Worm (Caenorhabditis elegans): ENCODE results near the gene glt-6.

The glt-6 gene

DNA sequence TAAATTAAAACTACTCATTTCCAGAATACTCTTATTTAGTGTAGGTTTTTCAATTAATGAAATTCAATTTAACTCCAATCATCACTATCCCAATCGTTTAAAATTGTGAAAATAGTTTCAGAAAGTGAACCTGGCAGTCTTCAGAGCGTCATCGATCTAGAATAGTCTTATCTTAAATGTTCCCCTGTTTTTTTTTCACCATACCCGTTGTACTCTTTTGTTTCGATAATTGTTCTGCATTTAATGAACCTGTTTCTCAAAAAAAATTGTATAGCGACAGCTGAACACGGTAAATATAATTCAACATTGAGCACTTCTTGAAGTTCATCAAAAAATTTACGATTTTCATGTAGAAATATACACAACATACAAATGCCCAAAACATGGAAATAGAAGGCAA is 47.8 kb downstream of the glt-6 start (continued):
- TF ChIP-seq ceh-28 (tag; optimal IDR thresholded peaks at IDR 0.05) (no peak), pha-4 (GFP tag; IDR thresholded peaks at IDR 0.05) (no peak), pha-4 (tag; optimal IDR thresholded peaks at IDR 0.05) (no peak), daf-16 (GFP tag; optimal IDR thresholded peaks at IDR 0.05) (no peak), daf-16 (tag; optimal IDR thresholded peaks at IDR 0.05) (peak; percentile 30), nhr-6 (tag; optimal IDR thresholded peaks at IDR 0.05) (no peak)

DNA sequence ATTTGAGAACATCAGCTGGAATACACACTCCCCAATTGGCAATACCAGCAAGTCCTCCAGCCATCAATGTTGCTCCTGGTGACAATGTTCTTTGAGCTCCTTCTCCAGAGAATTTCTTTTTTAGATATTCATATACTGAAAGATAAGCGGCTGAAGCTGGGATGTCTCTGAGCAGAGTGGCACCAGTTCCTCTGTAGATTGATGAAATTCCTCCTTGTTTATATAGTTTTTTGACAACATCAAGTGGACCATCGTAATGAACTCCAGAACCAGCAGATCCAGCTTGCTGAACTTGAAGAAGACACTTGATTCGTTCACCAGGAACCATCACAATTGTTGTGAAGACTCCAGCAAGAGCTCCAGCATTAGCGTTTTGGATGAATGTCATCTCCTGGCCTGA is 48.7 kb downstream of the glt-6 start:
- TF ChIP-seq aha-1 (tag) (peak; percentile 70), nhr-102 (tag; optimal IDR thresholded peaks at IDR 0.05) (no peak), unc-62 (GFP tag; optimal IDR thresholded peaks at IDR 0.05 in 1 of 2) (peak in 1 of 2 experiments; percentile 74), unc-62 (tag; optimal IDR thresholded peaks at IDR 0.05) (no peak), duxl-1 (tag; optimal IDR thresholded peaks at IDR 0.05; ENCODE audit: poor library complexity) (no peak)

DNA sequence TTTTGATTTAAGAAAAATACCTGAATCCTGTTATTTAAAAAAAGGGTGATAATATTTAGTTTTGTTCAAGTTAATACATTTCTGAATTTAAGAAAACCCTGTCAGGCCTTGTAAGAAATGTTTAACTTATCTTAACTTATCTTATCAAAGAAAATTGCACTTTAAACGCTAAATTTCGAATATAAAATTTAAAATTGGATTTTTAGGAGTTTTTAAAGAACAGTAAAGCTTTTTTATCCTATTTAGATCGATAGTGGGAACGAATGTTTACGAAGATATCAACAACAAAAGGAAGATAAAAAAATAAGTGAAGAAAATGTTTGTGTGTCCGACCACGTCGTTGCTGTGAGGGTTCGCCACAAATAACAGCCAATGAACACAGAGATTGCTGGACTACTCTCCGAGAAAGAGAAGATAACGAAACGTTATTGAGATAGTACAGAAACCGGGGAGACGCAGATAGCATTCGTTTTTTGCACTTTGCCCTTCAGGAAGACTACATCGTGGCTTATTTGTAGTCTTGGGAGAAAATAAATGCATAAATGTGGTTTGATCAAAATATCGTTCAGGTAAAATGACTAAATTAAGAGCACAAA is 49.6 kb downstream of the glt-6 start, which contains the start of gene dif-1:
Gene dif-1, minus strand, starts transcription at position 51 of the 596 bp plus-strand sequence.
- no peak for TF ChIP-seq daf-19 (GFP tag; conservative IDR thresholded peaks at IDR 0.05)
- no peak for TF ChIP-seq zip-11 (GFP tag; IDR thresholded peaks at IDR 0.05)
- TF ChIP-seq dmd-8 (GFP tag; IDR thresholded peaks at IDR 0.05) = no peak
- no peak for TF ChIP-seq zfp-3 (GFP tag; conservative IDR thresholded peaks at IDR 0.05)
- TF ChIP-seq ceh-62 (tag; optimal IDR thresholded peaks at IDR 0.05) = no peak
- TF ChIP-seq snpc-1.2 (GFP tag; IDR thresholded peaks at IDR 0.05) = no peak
- no peak for TF ChIP-seq mxl-2 (GFP tag; conservative IDR thresholded peaks at IDR 0.05)
- 0 out of 2 replicates have a peak, but pooled peaks have one; percentile 9 for TF ChIP-seq php-3 (GFP tag; IDR thresholded peaks at IDR 0.05)
- no peak for TF ChIP-seq F37D6.2 (tag; optimal IDR thresholded peaks at IDR 0.05)
- TF ChIP-seq dmd-9 (GFP tag; IDR thresholded peaks at IDR 0.05) = no peak
- TF ChIP-seq saeg-2 (GFP tag; IDR thresholded peaks at IDR 0.05) = no peak
- TF ChIP-seq nhr-11 (tag; optimal IDR thresholded peaks at IDR 0.05) = peak; percentile 67
- no peak for TF ChIP-seq Y5F2A.4 (GFP tag; optimal IDR thresholded peaks at IDR 0.05)
- TF ChIP-seq sdz-12 (GFP tag; optimal IDR thresholded peaks at IDR 0.05) = no peak
- TF ChIP-seq lin-29 (GFP tag; IDR thresholded peaks at IDR 0.05) = no peak
- peak; percentile 69 for TF ChIP-seq T20F7.1 (GFP tag; optimal IDR thresholded peaks at IDR 0.05)
- peak in 1 of 2 experiments; percentile 78 for TF ChIP-seq daf-16 (GFP tag; optimal IDR thresholded peaks at IDR 0.05)
- TF ChIP-seq daf-16 (tag; optimal IDR thresholded peaks at IDR 0.05) = peak; percentile 92
- TF ChIP-seq nhr-25 (tag; optimal IDR thresholded peaks at IDR 0.05; ENCODE audit: borderline replicate concordance, insufficient read depth) = no peak
- TF ChIP-seq nhr-77 (tag; optimal IDR thresholded peaks at IDR 0.05) = peak; percentile 66
- TF ChIP-seq F44E2.7 (GFP tag; IDR thresholded peaks at IDR 0.05) = no peak
- no peak for TF ChIP-seq nhr-237 (tag; optimal IDR thresholded peaks at IDR 0.05)
- no peak for TF ChIP-seq fkh-10 (GFP tag; optimal IDR thresholded peaks at IDR 0.05)
- TF ChIP-seq fos-1 (tag; optimal IDR thresholded peaks at IDR 0.05) = no peak
- peak; percentile 31 for TF ChIP-seq lin-13 (GFP tag; optimal IDR thresholded peaks at IDR 0.05)
- peak; percentile 96 for TF ChIP-seq nhr-28 (tag; optimal IDR thresholded peaks at IDR 0.05)
- TF ChIP-seq hlh-30 (tag; optimal IDR thresholded peaks at IDR 0.05; ENCODE audit: insufficient read depth) = peak; percentile 27
- no peak for TF ChIP-seq F10B5.3 (tag; optimal IDR thresholded peaks at IDR 0.05)
- no peak for TF ChIP-seq nhr-111 (GFP tag; optimal IDR thresholded peaks at IDR 0.05)
- no peak for TF ChIP-seq D1046.2 (GFP tag; IDR thresholded peaks at IDR 0.05)
- peak; percentile 0 for TF ChIP-seq nhr-48 (tag; optimal IDR thresholded peaks at IDR 0.05)
- TF ChIP-seq mxl-3 (GFP tag; optimal IDR thresholded peaks at IDR 0.05) = peak; percentile 44
- TF ChIP-seq ZK337.2 (GFP tag; IDR thresholded peaks at IDR 0.05) = no peak
- no peak for TF ChIP-seq jun-1 (tag; optimal IDR thresholded peaks at IDR 0.05)
- no peak for TF ChIP-seq Y48G9A.11 (GFP tag; IDR thresholded peaks at IDR 0.05)
- TF ChIP-seq lin-15B (tag; optimal IDR thresholded peaks at IDR 0.05) = no peak
- peak; percentile 9 for TF ChIP-seq rbr-2 (tag; optimal IDR thresholded peaks at IDR 0.05)
- no peak for TF ChIP-seq madf-5 (GFP tag; IDR thresholded peaks at IDR 0.05)
- TF ChIP-seq zag-1 (tag; optimal IDR thresholded peaks at IDR 0.05) = no peak
- TF ChIP-seq F49E8.2 (tag; optimal IDR thresholded peaks at IDR 0.05; ENCODE audit: borderline replicate concordance) = no peak

Data from whole organism, L4 larva.